Fruit fly (Drosophila melanogaster) whole organism, pupa: ENCODE measurements around the gene grn.

Experiments used
- CG12605 ChIP-seq: fragments of 200-800 bp; sonication (Bioruptor generic); IDR thresholded peaks from 2 replicates; pipeline ENCODE4 v1.3.6; 2022; ENCODE audit warnings: missing biosample characterization, missing genetic modification characterization
- CG13204 ChIP-seq: fragments of 200-800 bp; sonication (Bioruptor generic); optimal IDR thresholded peaks from 2 replicates; lab custom pipeline; 2018; ENCODE audit warnings: missing biosample characterization, mild to moderate bottlenecking, missing genetic modification characterization, moderate library complexity
- CG14655 ChIP-seq: fragments of 200-800 bp; sonication (Bioruptor generic); optimal IDR thresholded peaks from 3 replicates; lab custom pipeline; 2017; ENCODE audit warnings: mild to moderate bottlenecking, missing biosample characterization, missing genetic modification reagents, missing genetic modification characterization
- CG15710 ChIP-seq: fragments of 200-800 bp; sonication (Bioruptor generic); optimal IDR thresholded peaks from 2 replicates; lab custom pipeline; 2018; ENCODE audit warnings: missing biosample characterization, mild to moderate bottlenecking, missing genetic modification characterization, moderate library complexity
- CG17806 ChIP-seq: fragments of 200-800 bp; sonication (Bioruptor generic); optimal IDR thresholded peaks from 2 replicates; lab custom pipeline; 2018; ENCODE audit warnings: missing biosample characterization, mild to moderate bottlenecking, missing genetic modification characterization, moderate library complexity
- CG32121 ChIP-seq: fragments of 200-800 bp; sonication (Bioruptor generic); IDR thresholded peaks from 2 replicates; pipeline ENCODE4 v1.3.6; 2022; ENCODE audit warnings: missing biosample characterization, missing genetic modification characterization
- EcR ChIP-seq: fragments of 200-800 bp; sonication (Bioruptor generic); optimal IDR thresholded peaks from 3 replicates; lab custom pipeline; 2019; ENCODE audit warnings: missing biosample characterization, missing genetic modification characterization, mild to moderate bottlenecking, moderate library complexity, missing genetic modification reagents
- Ets98B ChIP-seq: fragments of 200-800 bp; sonication (Bioruptor generic); IDR thresholded peaks from 2 replicates; pipeline ENCODE4 v1.3.6; 2022; ENCODE audit warnings: missing biosample characterization, missing genetic modification characterization
- Snoo ChIP-seq: fragments of 200-800 bp; sonication (Bioruptor generic); optimal IDR thresholded peaks from 3 replicates; lab custom pipeline; 2017; ENCODE audit warnings: missing biosample characterization, mild to moderate bottlenecking, missing genetic modification characterization, inconsistent platforms
- rn ChIP-seq: fragments of 200-800 bp; sonication (Bioruptor generic); IDR thresholded peaks from 2 replicates; pipeline ENCODE4 v1.3.6; 2022; ENCODE audit warnings: missing biosample characterization, missing genetic modification characterization

- TF ChIP-seq Snoo (tag; lab: Kevin White, UChicago) (peak; percentile 4), CG15710 (tag; lab: Kevin White, UChicago) (peak; percentile 14), EcR (no peak), CG14655 (GFP tag; lab: Kevin White, UChicago) (no peak), Ets98B (GFP tag; lab: Robert Waterston, UW) (peak; percentile 35; the same call in 1 of the 2 replicates), CG32121 (GFP tag; lab: Robert Waterston, UW) (0 out of 2 replicates have a peak, but pooled peaks have one; percentile 12), CG13204 (GFP tag; lab: Kevin White, UChicago) (no peak), CG12605 (no peak), rn (GFP tag; lab: Robert Waterston, UW) (no peak), CG17806 (tag; lab: Kevin White, UChicago) (peak; percentile 8)
Observed at dm6 chr3R:8122198-8122970, 58.9 kb downstream of the grn start, which contains the start of gene CG7878.
